Fruit fly (Drosophila melanogaster) whole organism, embryonic: ENCODE data around the gene Df31.

Source experiments
- Atf-2 ChIP-seq: fragments of 200-800 bp; sonication (Bioruptor generic); optimal IDR thresholded peaks from 2 replicates; lab custom pipeline; 2016; ENCODE audit warnings: missing biosample characterization, missing genetic modification characterization
- Blimp-1 ChIP-seq: fragments of 200-800 bp; sonication (Bioruptor generic); optimal IDR thresholded peaks from 3 replicates; lab custom pipeline; 2018; ENCODE audit warnings: missing biosample characterization, missing genetic modification characterization, mild to moderate bottlenecking, moderate library complexity, missing genetic modification reagents
- CG1024 ChIP-seq: fragments of 200-800 bp; sonication (Bioruptor generic); IDR thresholded peaks from 2 replicates; pipeline ENCODE4 v1.3.6; 2022; ENCODE audit warnings: missing biosample characterization, missing genetic modification characterization
- CG10274 ChIP-seq: fragments of 200-800 bp; sonication (Bioruptor generic); optimal IDR thresholded peaks from 3 replicates; lab custom pipeline; 2017; ENCODE audit warnings: missing biosample characterization, mild to moderate bottlenecking, missing genetic modification characterization
- CG10366 ChIP-seq: fragments of 200-800 bp; sonication (Bioruptor generic); IDR thresholded peaks from 2 replicates; pipeline ENCODE4 v1.3.6; 2022; ENCODE audit warnings: missing biosample characterization, missing genetic modification characterization
- CG11504 ChIP-seq: fragments of 200-800 bp; sonication (Bioruptor generic); optimal IDR thresholded peaks from 3 replicates; lab custom pipeline; 2019; ENCODE audit warnings: missing biosample characterization, mild to moderate bottlenecking, missing genetic modification characterization, moderate library complexity
- CG11696 ChIP-seq: fragments of 200-800 bp; sonication (Bioruptor generic); IDR thresholded peaks from 2 replicates; pipeline ENCODE4 v1.3.6; 2022; ENCODE audit warnings: missing biosample characterization, missing genetic modification characterization
- CG1602 ChIP-seq: fragments of 200-800 bp; sonication (Bioruptor generic); optimal IDR thresholded peaks from 3 replicates; lab custom pipeline; 2016; ENCODE audit warnings: missing biosample characterization, missing genetic modification characterization
- CG16863 ChIP-seq: fragments of 200-800 bp; sonication (Bioruptor generic); optimal IDR thresholded peaks from 3 replicates; lab custom pipeline; 2016; ENCODE audit warnings: missing biosample characterization, missing genetic modification characterization
- CG18764 ChIP-seq: fragments of 200-800 bp; sonication (Bioruptor generic); optimal IDR thresholded peaks from 3 replicates; lab custom pipeline; 2016; ENCODE audit warnings: missing biosample characterization, missing genetic modification characterization
- CG3065 ChIP-seq: fragments of 200-800 bp; sonication (Bioruptor generic); optimal IDR thresholded peaks from 2 replicates; lab custom pipeline; 2016; ENCODE audit warnings: missing biosample characterization, missing genetic modification characterization
- CG31388 ChIP-seq: fragments of 200-800 bp; sonication (Bioruptor generic); optimal IDR thresholded peaks from 2 replicates; lab custom pipeline; 2016; ENCODE audit warnings: missing biosample characterization, missing genetic modification characterization
- CG32772 ChIP-seq: fragments of 200-800 bp; sonication (Bioruptor generic); IDR thresholded peaks from 2 replicates; pipeline ENCODE4 v1.3.6; 2022; ENCODE audit warnings: missing biosample characterization, missing genetic modification characterization
- CG3838 ChIP-seq: fragments of 200-800 bp; sonication (Bioruptor generic); optimal IDR thresholded peaks from 3 replicates; lab custom pipeline; 2016; ENCODE audit warnings: missing biosample characterization, missing genetic modification characterization
- CG3995 ChIP-seq: fragments of 200-800 bp; sonication (Bioruptor generic); optimal IDR thresholded peaks from 3 replicates; lab custom pipeline; 2016; ENCODE audit warnings: missing biosample characterization, missing genetic modification characterization
- CG4424 ChIP-seq: fragments of 200-800 bp; sonication (Bioruptor generic); optimal IDR thresholded peaks from 3 replicates; lab custom pipeline; 2016; ENCODE audit warnings: missing biosample characterization, missing genetic modification characterization
- CG4617 ChIP-seq: fragments of 200-800 bp; sonication (Bioruptor generic); optimal IDR thresholded peaks from 3 replicates; lab custom pipeline; 2016; ENCODE audit warnings: missing biosample characterization, missing genetic modification characterization, borderline replicate concordance
- CG4820 ChIP-seq: fragments of 200-800 bp; sonication (Bioruptor generic); optimal IDR thresholded peaks from 3 replicates; lab custom pipeline; 2016; ENCODE audit warnings: missing biosample characterization, missing genetic modification characterization
- CG5953 ChIP-seq: fragments of 200-800 bp; sonication (Bioruptor generic); IDR thresholded peaks from 2 replicates; pipeline ENCODE4 v1.3.6; 2022; ENCODE audit warnings: missing biosample characterization, missing genetic modification characterization
- CG6175 ChIP-seq: fragments of 200-800 bp; sonication (Bioruptor generic); IDR thresholded peaks from 3 replicates; pipeline ENCODE4 v1.3.6; 2022; ENCODE audit warnings: missing biosample characterization, missing genetic modification characterization
- CG7987 ChIP-seq: fragments of 200-800 bp; sonication (Bioruptor generic); optimal IDR thresholded peaks from 2 replicates; lab custom pipeline; 2018; ENCODE audit warnings: missing biosample characterization, mild to moderate bottlenecking, missing genetic modification characterization, moderate library complexity
- CG8765 ChIP-seq: fragments of 200-800 bp; sonication (Bioruptor generic); IDR thresholded peaks from 2 replicates; pipeline ENCODE4 v1.3.6; 2022; ENCODE audit warnings: missing biosample characterization, missing genetic modification characterization
- CG9609 ChIP-seq: fragments of 200-800 bp; sonication (Bioruptor generic); optimal IDR thresholded peaks from 3 replicates; lab custom pipeline; 2016; ENCODE audit warnings: missing biosample characterization, missing genetic modification characterization
- CG9797 ChIP-seq: fragments of 200-800 bp; sonication (Bioruptor generic); optimal IDR thresholded peaks from 3 replicates; lab custom pipeline; 2018; ENCODE audit warnings: missing biosample characterization, mild to moderate bottlenecking, missing genetic modification characterization
- Dfd ChIP-seq, 2 experiments: fragments of >200 bp; optimal IDR thresholded peaks; 2 replicates each; lab custom pipeline; 2017; ENCODE audit warnings: missing biosample characterization in 2 of 2, missing genetic modification characterization in 2 of 2
- Eip74EF ChIP-seq, 2 experiments: fragments of 200-800 bp in 1 of 2; fragments of >200 bp in 1 of 2; sonication (Bioruptor generic) in 1 of 2; optimal IDR thresholded peaks; 2 replicates each; lab custom pipeline; 2017 to 2019; ENCODE audit warnings: missing biosample characterization in 2 of 2, missing genetic modification characterization in 2 of 2, mild to moderate bottlenecking in 1 of 2, moderate library complexity in 1 of 2
- Elba2 ChIP-seq: fragments of 200-800 bp; sonication (Bioruptor generic); optimal IDR thresholded peaks from 3 replicates; lab custom pipeline; 2016; ENCODE audit warnings: missing biosample characterization, missing genetic modification characterization
- Hr39 ChIP-seq: fragments of >200 bp; optimal IDR thresholded peaks from 2 replicates; lab custom pipeline; 2017
- Kr ChIP-seq: fragments of 200-800 bp; sonication (Bioruptor generic); optimal IDR thresholded peaks from 2 replicates; lab custom pipeline; 2017; ENCODE audit warnings: missing biosample characterization, mild to moderate bottlenecking, missing genetic modification characterization
- MBD-R2 ChIP-seq: fragments of 200-800 bp; sonication (Bioruptor generic); IDR thresholded peaks from 2 replicates; pipeline ENCODE4 v1.3.6; 2022; ENCODE audit warnings: missing biosample characterization, missing genetic modification characterization
- Med ChIP-seq: fragments of 200-800 bp; sonication (Bioruptor generic); peaks from one replicate; lab custom pipeline; 2016; ENCODE audit warnings: missing biosample characterization, missing genetic modification characterization, mild to moderate bottlenecking, inconsistent platforms, moderate library complexity
- Meics ChIP-seq: fragments of 200-800 bp; sonication (Bioruptor generic); optimal IDR thresholded peaks from 2 replicates; lab custom pipeline; 2017; ENCODE audit warnings: missing biosample characterization, mild to moderate bottlenecking, missing genetic modification characterization
- Mes4 ChIP-seq: fragments of 200-800 bp; sonication (Bioruptor generic); optimal IDR thresholded peaks from 2 replicates; lab custom pipeline; 2016; ENCODE audit warnings: missing biosample characterization, missing genetic modification characterization
- Ptx1 ChIP-seq: fragments of 200-800 bp; sonication (Bioruptor generic); IDR thresholded peaks from 2 replicates; pipeline ENCODE4 v1.3.6; 2022; ENCODE audit warnings: missing biosample characterization, missing genetic modification characterization
- Ssrp ChIP-seq: fragments of 200-800 bp; sonication (Bioruptor generic); optimal IDR thresholded peaks from 2 replicates; lab custom pipeline; 2018; ENCODE audit warnings: missing biosample characterization, mild to moderate bottlenecking, missing genetic modification characterization, moderate library complexity
- abd-A ChIP-seq: fragments of 200-800 bp; sonication (Bioruptor generic); optimal IDR thresholded peaks from 3 replicates; lab custom pipeline; 2019; ENCODE audit warnings: missing biosample characterization, mild to moderate bottlenecking, missing genetic modification characterization, moderate library complexity
- chn ChIP-seq: fragments of 200-800 bp; sonication (Bioruptor generic); optimal IDR thresholded peaks from 2 replicates; lab custom pipeline; 2016; ENCODE audit warnings: missing biosample characterization, missing genetic modification characterization
- ci ChIP-seq: fragments of 200-800 bp; sonication (Bioruptor generic); IDR thresholded peaks from 3 replicates; pipeline ENCODE4 v1.3.6; 2022; ENCODE audit warnings: missing biosample characterization, missing genetic modification characterization
- crp ChIP-seq, 2 experiments: fragments of 200-800 bp; sonication (Bioruptor generic); optimal IDR thresholded peaks; 2 replicates in 1 of 2; 3 replicates in 1 of 2; lab custom pipeline; 2017; ENCODE audit warnings: missing biosample characterization in 2 of 2, missing genetic modification characterization in 2 of 2, mild to moderate bottlenecking in 1 of 2, moderate library complexity in 1 of 2
- dimm ChIP-seq: fragments of 200-800 bp; sonication (Bioruptor generic); IDR thresholded peaks from 2 replicates; pipeline ENCODE4 v1.3.6; 2022; ENCODE audit warnings: missing biosample characterization, missing genetic modification characterization
- gro ChIP-seq: fragments of 200-800 bp; sonication (Bioruptor generic); optimal IDR thresholded peaks from 2 replicates; lab custom pipeline; 2016; ENCODE audit warnings: missing biosample characterization, missing genetic modification characterization
- kah ChIP-seq: fragments of 200-800 bp; sonication (Bioruptor generic); optimal IDR thresholded peaks from 2 replicates; lab custom pipeline; 2018; ENCODE audit warnings: missing biosample characterization, mild to moderate bottlenecking, missing genetic modification characterization
- kay ChIP-seq: fragments of 200-800 bp; sonication (Bioruptor generic); optimal IDR thresholded peaks from 2 replicates; lab custom pipeline; 2016; ENCODE audit warnings: missing biosample characterization, missing genetic modification characterization
- mam ChIP-seq: fragments of 200-800 bp; sonication (Bioruptor generic); optimal IDR thresholded peaks from 3 replicates; lab custom pipeline; 2016; ENCODE audit warnings: missing biosample characterization, missing genetic modification characterization
- org-1 ChIP-seq: fragments of 200-800 bp; sonication (Bioruptor generic); optimal IDR thresholded peaks from 2 replicates; lab custom pipeline; 2017; ENCODE audit warnings: missing biosample characterization, missing genetic modification characterization
- rib ChIP-seq: fragments of 200-800 bp; sonication (Bioruptor generic); IDR thresholded peaks from 2 replicates; pipeline ENCODE4 v1.3.6; 2022; ENCODE audit warnings: missing biosample characterization, missing genetic modification characterization
- schlank ChIP-seq: fragments of 200-800 bp; sonication (Bioruptor generic); optimal IDR thresholded peaks from 2 replicates; lab custom pipeline; 2018; ENCODE audit warnings: missing biosample characterization, mild to moderate bottlenecking, missing genetic modification characterization
- tna ChIP-seq: fragments of 200-800 bp; sonication (Bioruptor generic); IDR thresholded peaks from 2 replicates; pipeline ENCODE4 v1.3.6; 2022; ENCODE audit warnings: missing biosample characterization, missing genetic modification characterization; ENCODE audit not compliant: partially characterized antibody
- toy ChIP-seq: fragments of 200-800 bp; sonication (Bioruptor generic); IDR thresholded peaks from 2 replicates; pipeline ENCODE4 v1.3.6; 2022; ENCODE audit warnings: missing biosample characterization, missing genetic modification characterization
- unc-4 ChIP-seq: fragments of 200-800 bp; sonication (Bioruptor generic); IDR thresholded peaks from 2 replicates; pipeline ENCODE4 v1.3.6; 2022; ENCODE audit warnings: missing biosample characterization, missing genetic modification characterization; ENCODE audit not compliant: partially characterized antibody
- zen2 ChIP-seq: fragments of 200-800 bp; sonication (Bioruptor generic); IDR thresholded peaks from 3 replicates; pipeline ENCODE4 v1.3.6; 2022; ENCODE audit warnings: missing biosample characterization, missing genetic modification characterization; ENCODE audit not compliant: partially characterized antibody
- zfh2 ChIP-seq: fragments of 200-800 bp; sonication (Bioruptor generic); optimal IDR thresholded peaks from 2 replicates; lab custom pipeline; 2016; ENCODE audit warnings: missing biosample characterization, missing genetic modification characterization

Df31 gene

dm6 chr2L:21676556-21676955 is 46.8 kb upstream of the Df31 start (continued):
- TF ChIP-seq CG4617 (GFP tag; lab: Kevin White, UChicago): no peak
- no peak for TF ChIP-seq crp (GFP tag; optimal IDR thresholded peaks at IDR 0.05; lab: Kevin White, UChicago)
- no peak for TF ChIP-seq CG3838
- TF ChIP-seq CG4424 (GFP tag; lab: Kevin White, UChicago): no peak
- no peak for TF ChIP-seq Ssrp
- TF ChIP-seq Elba2: no peak
- no peak for TF ChIP-seq tna (GFP tag; lab: Robert Waterston, UW)
- no peak for TF ChIP-seq CG18764 (GFP tag; lab: Kevin White, UChicago)
- no peak for TF ChIP-seq Dfd (GFP tag; optimal IDR thresholded peaks at IDR 0.05; lab: Kevin White, UChicago)
- no peak for TF ChIP-seq CG5953
- no peak for TF ChIP-seq Blimp-1 (GFP tag; lab: Kevin White, UChicago)
- no peak for TF ChIP-seq Mes4
- peak; percentile 88 for TF ChIP-seq CG3995 (GFP tag; lab: Kevin White, UChicago)
- TF ChIP-seq CG10274 (GFP tag; lab: Kevin White, UChicago): no peak
- no peak for TF ChIP-seq CG1602 (GFP tag; lab: Kevin White, UChicago)
- TF ChIP-seq Hr39 (lab: Kevin White, UChicago): no peak
- no peak for TF ChIP-seq CG16863 (GFP tag; lab: Kevin White, UChicago)
- no peak for TF ChIP-seq Meics
- no peak for TF ChIP-seq CG9609
- no peak for TF ChIP-seq Eip74EF (GFP tag; optimal IDR thresholded peaks at IDR 0.05; lab: Kevin White, UChicago)
- no peak for TF ChIP-seq CG4820 (GFP tag; lab: Kevin White, UChicago)
- TF ChIP-seq ci (GFP tag; lab: Robert Waterston, UW): 0 out of 3 replicates have a peak, but pooled peaks have one; percentile 23
- 0 out of 2 replicates have a peak, but pooled peaks have one; percentile 22 for TF ChIP-seq CG8765 (GFP tag; lab: Robert Waterston, UW)
- TF ChIP-seq CG31388 (GFP tag; lab: Kevin White, UChicago): no peak
- TF ChIP-seq Ptx1 (GFP tag; lab: Robert Waterston, UW): no peak
- peak; percentile 74 for TF ChIP-seq CG6175 (GFP tag; lab: Robert Waterston, UW)
- no peak for TF ChIP-seq Atf-2 (GFP tag; lab: Kevin White, UChicago)
- TF ChIP-seq zfh2: no peak
- no peak for TF ChIP-seq toy (GFP tag; lab: Robert Waterston, UW)
- no peak for TF ChIP-seq CG32772 (GFP tag; lab: Robert Waterston, UW)
- TF ChIP-seq dimm (GFP tag; lab: Robert Waterston, UW): no peak
- no peak for TF ChIP-seq Kr (GFP tag; lab: Kevin White, UChicago)
- TF ChIP-seq Med (GFP tag; lab: Kevin White, UChicago): peak; percentile 36
- TF ChIP-seq CG9797: no peak
- 0 out of 3 replicates have a peak, but pooled peaks have one; percentile 30 for TF ChIP-seq zen2 (GFP tag; lab: Robert Waterston, UW)
- peak; percentile 37; the same call in 1 of the 2 replicates for TF ChIP-seq unc-4 (GFP tag; lab: Robert Waterston, UW)
- TF ChIP-seq kah: no peak
- no peak for TF ChIP-seq CG10366 (GFP tag; lab: Robert Waterston, UW)
- no peak for TF ChIP-seq abd-A (tag; lab: Kevin White, UChicago)
- no peak for TF ChIP-seq CG3065
- peak; percentile 32 for TF ChIP-seq CG11504
- TF ChIP-seq CG7987 (GFP tag; lab: Kevin White, UChicago): no peak
- no peak for TF ChIP-seq CG1024
- no peak for TF ChIP-seq org-1 (GFP tag; lab: Kevin White, UChicago)
- peak; percentile 18; the same call in 1 of the 2 replicates for TF ChIP-seq MBD-R2 (GFP tag; lab: Robert Waterston, UW)
- no peak for TF ChIP-seq kay (GFP tag; lab: Kevin White, UChicago)
- TF ChIP-seq rib: no peak
- no peak for TF ChIP-seq CG11696 (GFP tag; lab: Robert Waterston, UW)
- no peak for TF ChIP-seq gro (GFP tag; lab: Kevin White, UChicago)
- no peak for TF ChIP-seq chn (GFP tag; lab: Kevin White, UChicago)
- no peak for TF ChIP-seq mam (GFP tag; lab: Kevin White, UChicago)
- TF ChIP-seq schlank (tag; lab: Kevin White, UChicago): no peak
